Fruit fly (Drosophila melanogaster) whole organism, embryonic: ENCODE results near the gene CG43638.

Source experiments
- CG10959 ChIP-seq: fragments of 200-800 bp; sonication (Bioruptor generic); IDR thresholded peaks from 2 replicates; pipeline ENCODE4 v1.3.6; 2022; ENCODE audit warnings: missing biosample characterization, missing genetic modification characterization
- CG13894 ChIP-seq: fragments of 200-800 bp; sonication (Bioruptor generic); optimal IDR thresholded peaks from 3 replicates; lab custom pipeline; 2018; ENCODE audit warnings: missing biosample characterization, mild to moderate bottlenecking, missing genetic modification characterization, moderate library complexity
- Tbp ChIP-seq: fragments of >200 bp; optimal IDR thresholded peaks from 2 replicates; lab custom pipeline; 2018; ENCODE audit warnings: missing biosample characterization, missing genetic modification characterization
- chm ChIP-seq: fragments of 200-800 bp; sonication (Bioruptor generic); IDR thresholded peaks from 2 replicates; pipeline ENCODE4 v1.3.6; 2022; ENCODE audit warnings: missing biosample characterization, missing genetic modification characterization
- chn ChIP-seq: fragments of 200-800 bp; sonication (Bioruptor generic); optimal IDR thresholded peaks from 2 replicates; lab custom pipeline; 2016; ENCODE audit warnings: missing biosample characterization, missing genetic modification characterization
- knrl ChIP-seq: fragments of 200-800 bp; sonication (Bioruptor generic); IDR thresholded peaks from 3 replicates; pipeline ENCODE4 v1.3.6; 2022; ENCODE audit warnings: missing biosample characterization, missing genetic modification characterization; ENCODE audit not compliant: partially characterized antibody
- pum ChIP-seq: fragments of 200-800 bp; sonication (Bioruptor generic); optimal IDR thresholded peaks from 2 replicates; lab custom pipeline; 2016; ENCODE audit warnings: missing biosample characterization, missing genetic modification characterization
- trh ChIP-seq: fragments of 200-800 bp; sonication (Bioruptor generic); optimal IDR thresholded peaks from 2 replicates; lab custom pipeline; 2016; ENCODE audit warnings: missing biosample characterization, missing genetic modification characterization

DNA sequence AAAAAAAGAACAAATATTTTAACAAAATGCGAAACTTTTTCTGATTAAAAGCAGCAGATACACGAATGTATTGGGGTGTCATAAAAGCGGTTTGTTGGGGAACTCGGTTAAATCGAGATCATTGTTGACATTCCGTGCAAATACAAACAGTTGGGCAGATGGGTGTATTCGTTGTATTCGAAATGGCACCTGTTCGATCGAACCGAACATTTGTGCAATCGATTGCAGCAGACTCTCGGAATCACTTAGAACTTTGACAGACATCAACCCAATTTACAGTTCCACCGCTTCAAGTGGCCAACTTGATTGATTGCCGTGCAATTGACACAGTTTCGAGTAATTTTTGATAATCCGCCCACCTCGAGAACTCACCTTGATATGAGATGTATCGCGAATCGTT is 36.0 kb downstream of the CG43638 start:
- TF ChIP-seq knrl (GFP tag; lab: Robert Waterston, UW) (no peak), trh (GFP tag; lab: Kevin White, UChicago) (no peak), chm (GFP tag; lab: Robert Waterston, UW) (no peak), CG10959 (GFP tag; lab: Robert Waterston, UW) (no peak), CG13894 (no peak), pum (GFP tag; lab: Kevin White, UChicago) (no peak), Tbp (GFP tag; lab: Kevin White, UChicago) (no peak), chn (no peak)
